Worm (Caenorhabditis elegans) whole organism, L4 larva: ENCODE data around the gene tpp-2.

ENCODE experiments used
- F10B5.3 ChIP-seq: sonication (generic microtip); optimal IDR thresholded peaks from 2 replicates; lab custom pipeline; 2016; ENCODE audit warnings: mild to moderate bottlenecking, missing genetic modification characterization, missing compliant biosample characterization
- R02D3.7 ChIP-seq: fragments of 150-350 bp; sonication (generic microtip); optimal IDR thresholded peaks from 3 replicates; lab custom pipeline; 2014; ENCODE audit warnings: missing biosample characterization, missing genetic modification characterization
- Y105C5A.15 ChIP-seq: fragments of 200-800 bp; sonication (Bioruptor generic); IDR thresholded peaks from 2 replicates; pipeline ENCODE4 v1.3.6; 2022; ENCODE audit warnings: missing genetic modification characterization, missing compliant biosample characterization
- aha-1 ChIP-seq: fragments of 150-350 bp; peaks from one replicate; lab custom pipeline; 2014; ENCODE audit warnings: missing biosample characterization, missing genetic modification characterization
- attf-4 ChIP-seq: sonication (generic microtip); optimal IDR thresholded peaks from 3 replicates; lab custom pipeline; 2017; ENCODE audit warnings: missing biosample characterization, missing genetic modification characterization
- ceh-32 ChIP-seq: sonication (generic microtip); optimal IDR thresholded peaks from 2 replicates; lab custom pipeline; 2016; ENCODE audit warnings: mild to moderate bottlenecking, missing genetic modification characterization, missing compliant biosample characterization; ENCODE audit not compliant: poor library complexity
- cey-2 ChIP-seq: sonication (generic microtip); optimal IDR thresholded peaks from 3 replicates; lab custom pipeline; 2017; ENCODE audit warnings: missing genetic modification characterization, mild to moderate bottlenecking, missing compliant biosample characterization, antibody characterized with exemption, borderline replicate concordance; ENCODE audit not compliant: insufficient read depth
- fkh-10 ChIP-seq: fragments of 150-350 bp; optimal IDR thresholded peaks from 2 replicates; lab custom pipeline; 2014; ENCODE audit warnings: missing biosample characterization, missing genetic modification reagents, missing genetic modification characterization
- hlh-30 ChIP-seq: sonication (generic microtip); optimal IDR thresholded peaks from 2 replicates; lab custom pipeline; 2017; ENCODE audit warnings: antibody characterized with exemption, mild to moderate bottlenecking, missing genetic modification characterization, missing compliant biosample characterization; ENCODE audit not compliant: insufficient read depth
- hmg-1.1 ChIP-seq: fragments of 200-800 bp; sonication (Bioruptor generic); IDR thresholded peaks from 2 replicates; pipeline ENCODE4 v1.3.6; 2022; ENCODE audit warnings: missing genetic modification reagents, missing genetic modification characterization, missing compliant biosample characterization
- lin-15B ChIP-seq: fragments of 150-350 bp; sonication (generic microtip); optimal IDR thresholded peaks from 3 replicates; lab custom pipeline; 2014; ENCODE audit warnings: missing biosample characterization, missing genetic modification characterization
- lsy-2 ChIP-seq, 2 experiments: fragments of 150-350 bp in 1 of 2; sonication (generic microtip) in 1 of 2; optimal IDR thresholded peaks; 2 replicates each; lab custom pipeline; 2014 to 2017; ENCODE audit warnings: missing biosample characterization in 2 of 2, missing genetic modification characterization in 2 of 2
- mes-2 ChIP-seq: sonication (generic microtip); optimal IDR thresholded peaks from 2 replicates; lab custom pipeline; 2016; ENCODE audit warnings: missing genotype, mild to moderate bottlenecking, missing genetic modification characterization, missing compliant biosample characterization; ENCODE audit not compliant: poor library complexity, severe bottlenecking
- nhr-25 ChIP-seq: sonication (generic microtip); optimal IDR thresholded peaks from 2 replicates; lab custom pipeline; 2017; ENCODE audit warnings: missing genetic modification characterization, mild to moderate bottlenecking, missing compliant biosample characterization, antibody characterized with exemption, moderate library complexity, borderline replicate concordance; ENCODE audit not compliant: insufficient read depth
- set-16 ChIP-seq: fragments of 200-800 bp; sonication (Bioruptor generic); IDR thresholded peaks from 2 replicates; pipeline ENCODE4 v1.3.6; 2022; ENCODE audit warnings: missing genetic modification reagents, missing genetic modification characterization, missing compliant biosample characterization
- unc-62 ChIP-seq, 3 experiments: fragments of 150-350 bp in 1 of 3; sonication (generic microtip); optimal IDR thresholded peaks in 2 of 3; peaks in 1 of 3; 1 replicate in 1 of 3; 2 replicates in 2 of 3; lab custom pipeline; 2014 to 2017; ENCODE audit warnings: missing biosample characterization in 3 of 3, missing genetic modification characterization in 3 of 3, missing genetic modification reagents in 3 of 3, missing genotype in 1 of 3
- zag-1 ChIP-seq: fragments of 150-350 bp; optimal IDR thresholded peaks from 2 replicates; lab custom pipeline; 2014; ENCODE audit warnings: missing biosample characterization, missing genetic modification characterization

tpp-2 gene

ce11 chrII:6046023-6046631 lies 51.3 kb downstream of the tpp-2 start:
- TF ChIP-seq Y105C5A.15 (GFP tag; lab: Robert Waterston, UW) (no peak), attf-4 (tag; lab: Kevin White, UChicago) (no peak), mes-2 (peak; percentile 56), aha-1 (tag; lab: Kevin White, UChicago) (peak; percentile 54), unc-62 (GFP tag; optimal IDR thresholded peaks at IDR 0.05 in 1 of 2; lab: Kevin White, UChicago) (peak in 1 of 2 experiments; percentile 62), unc-62 (tag; optimal IDR thresholded peaks at IDR 0.05; lab: Kevin White, UChicago) (no peak), R02D3.7 (no peak), set-16 (GFP tag; lab: Robert Waterston, UW) (no peak), F10B5.3 (tag; lab: Kevin White, UChicago) (no peak), fkh-10 (GFP tag; lab: Kevin White, UChicago) (no peak), ceh-32 (tag; lab: Kevin White, UChicago) (no peak), nhr-25 (tag; lab: Kevin White, UChicago) (no peak), cey-2 (no peak), hlh-30 (tag; lab: Kevin White, UChicago) (peak; percentile 13), lsy-2 (tag; optimal IDR thresholded peaks at IDR 0.05; lab: Kevin White, UChicago) (peak in 1 of 2 experiments; percentile 31), hmg-1.1 (GFP tag; lab: Robert Waterston, UW) (peak; percentile 46; the same call in 1 of the 2 replicates)

- TF ChIP-seq zag-1 (tag; lab: Kevin White, UChicago): no peak
Observed at ce11 chrII:6045048-6045447, 52.3 kb downstream of the tpp-2 start, which contains the start of gene R12C12.5. TSS of gene R12C12.5 (minus strand) at chrII:6045148.

- TF ChIP-seq lin-15B (tag; lab: Kevin White, UChicago): no peak
Observed at ce11 chrII:6043166-6043565, 54.2 kb downstream of the tpp-2 start, which contains the start of gene R12C12.10. TSS of gene R12C12.10 (minus strand) at chrII:6043266.
